Worm (Caenorhabditis elegans): Measurements from ENCODE around the gene tmed-12.

Gene tmed-12

ce11 chrX:177075-177474, 14.1 kb upstream of the tmed-12 start, which contains the start of the genes T08D2.5 and T08D2.4:
Gene T08D2.5 (plus strand): TSS chrX:177375.
Gene T08D2.4 (plus strand): TSS chrX:177396.
- TF ChIP-seq R02D3.7 (tag; optimal IDR thresholded peaks at IDR 0.05) (no peak), zag-1 (tag; optimal IDR thresholded peaks at IDR 0.05) (no peak), ceh-82 (tag; optimal IDR thresholded peaks at IDR 0.05) (no peak), aly-2 (tag; optimal IDR thresholded peaks at IDR 0.05) (no peak), Y55F3AM.14 (GFP tag; optimal IDR thresholded peaks at IDR 0.05) (no peak), ceh-16 (tag; optimal IDR thresholded peaks at IDR 0.05) (no peak), alr-1 (tag; optimal IDR thresholded peaks at IDR 0.05) (no peak), nhr-23 (tag; optimal IDR thresholded peaks at IDR 0.05) (no peak), lin-39 (tag; optimal IDR thresholded peaks at IDR 0.05) (no peak), lin-13 (GFP tag; optimal IDR thresholded peaks at IDR 0.05) (no peak), nhr-21 (tag; optimal IDR thresholded peaks at IDR 0.05) (no peak), gmeb-1 (tag; optimal IDR thresholded peaks at IDR 0.05) (no peak), sma-3 (GFP tag; optimal IDR thresholded peaks at IDR 0.05) (no peak), sma-9 (GFP tag; optimal IDR thresholded peaks at IDR 0.05) (no peak), sma-9 (tag; optimal IDR thresholded peaks at IDR 0.05) (no peak), elt-1 (tag; optimal IDR thresholded peaks at IDR 0.05) (no peak)

- no peak for TF ChIP-seq ama-1 (optimal IDR thresholded peaks at IDR 0.05)
- TF ChIP-seq unc-55 (GFP tag; optimal IDR thresholded peaks at IDR 0.05): no peak
- TF ChIP-seq nhr-77 (tag; optimal IDR thresholded peaks at IDR 0.05): no peak
- TF ChIP-seq R02D3.7 (tag; optimal IDR thresholded peaks at IDR 0.05): no peak
- TF ChIP-seq ceh-16 (tag; optimal IDR thresholded peaks at IDR 0.05): no peak
- no peak for TF ChIP-seq nhr-237 (tag; optimal IDR thresholded peaks at IDR 0.05)
- no peak for TF ChIP-seq sma-9 (GFP tag; optimal IDR thresholded peaks at IDR 0.05)
- no peak for TF ChIP-seq sma-9 (tag; optimal IDR thresholded peaks at IDR 0.05)
- no peak for TF ChIP-seq lin-13 (GFP tag; optimal IDR thresholded peaks at IDR 0.05)
- TF ChIP-seq nhr-12 (tag; optimal IDR thresholded peaks at IDR 0.05): no peak
- TF ChIP-seq fos-1 (tag; optimal IDR thresholded peaks at IDR 0.05): no peak
- no peak for TF ChIP-seq sma-3 (GFP tag; optimal IDR thresholded peaks at IDR 0.05)
- TF ChIP-seq skn-1 (tag; optimal IDR thresholded peaks at IDR 0.05): no peak
- no peak for TF ChIP-seq nhr-23 (tag; optimal IDR thresholded peaks at IDR 0.05)
- TF ChIP-seq nhr-6 (tag; optimal IDR thresholded peaks at IDR 0.05): no peak
- TF ChIP-seq blmp-1 (tag; optimal IDR thresholded peaks at IDR 0.05; ENCODE audit: insufficient read depth): no peak
- TF ChIP-seq nhr-25 (tag; optimal IDR thresholded peaks at IDR 0.05): no peak
- TF ChIP-seq ztf-11 (tag; optimal IDR thresholded peaks at IDR 0.05): no peak
- TF ChIP-seq crh-2 (tag; optimal IDR thresholded peaks at IDR 0.05): no peak
Observed at ce11 chrX:147824-148223, 15.1 kb downstream of the tmed-12 start, which contains the start of gene Y73B3A.11. Gene Y73B3A.11 (plus strand): TSS chrX:148124.

- peak in 1 of 2 experiments; percentile 21 for TF ChIP-seq lsy-2 (tag; optimal IDR thresholded peaks at IDR 0.05)
- TF ChIP-seq C34F6.9 (tag; optimal IDR thresholded peaks at IDR 0.05): peak; percentile 1
- peak; percentile 20 for TF ChIP-seq lin-13 (GFP tag; optimal IDR thresholded peaks at IDR 0.05)
- TF ChIP-seq aly-2 (tag; optimal IDR thresholded peaks at IDR 0.05): no peak
- TF ChIP-seq unc-55 (GFP tag; optimal IDR thresholded peaks at IDR 0.05): peak; percentile 25
Observed at ce11 chrX:146832-147231, 16.1 kb downstream of the tmed-12 start.

- no peak for TF ChIP-seq sma-9 (GFP tag; optimal IDR thresholded peaks at IDR 0.05)
- no peak for TF ChIP-seq sma-9 (tag; optimal IDR thresholded peaks at IDR 0.05)
- TF ChIP-seq nhr-23 (tag; optimal IDR thresholded peaks at IDR 0.05): no peak
- no peak for TF ChIP-seq ztf-1 (GFP tag; conservative IDR thresholded peaks at IDR 0.05)
- no peak for TF ChIP-seq ama-1 (optimal IDR thresholded peaks at IDR 0.05)
- no peak for TF ChIP-seq ztf-4 (tag; optimal IDR thresholded peaks at IDR 0.05)
- no peak for TF ChIP-seq nhr-25 (tag; optimal IDR thresholded peaks at IDR 0.05)
- TF ChIP-seq mab-5 (tag; optimal IDR thresholded peaks at IDR 0.05): no peak
- TF ChIP-seq lin-13 (GFP tag; optimal IDR thresholded peaks at IDR 0.05): no peak
- no peak for TF ChIP-seq nhr-10 (tag; optimal IDR thresholded peaks at IDR 0.05)
- no peak for TF ChIP-seq peb-1 (tag; optimal IDR thresholded peaks at IDR 0.05)
- no peak for TF ChIP-seq sem-4 (tag; optimal IDR thresholded peaks at IDR 0.05)
- TF ChIP-seq nhr-237 (tag; optimal IDR thresholded peaks at IDR 0.05): no peak
- TF ChIP-seq fos-1 (tag; optimal IDR thresholded peaks at IDR 0.05): no peak
- no peak for TF ChIP-seq nhr-11 (tag; optimal IDR thresholded peaks at IDR 0.05)
- no peak for TF ChIP-seq alr-1 (tag; optimal IDR thresholded peaks at IDR 0.05)
Observed at ce11 chrX:141149-141548, 21.8 kb downstream of the tmed-12 start, which contains the start of gene Y73B3A.8. Gene Y73B3A.8 (minus strand): TSS chrX:141249.
